Worm (Caenorhabditis elegans): ENCODE data around the gene Y62E10A.20.

DNA sequence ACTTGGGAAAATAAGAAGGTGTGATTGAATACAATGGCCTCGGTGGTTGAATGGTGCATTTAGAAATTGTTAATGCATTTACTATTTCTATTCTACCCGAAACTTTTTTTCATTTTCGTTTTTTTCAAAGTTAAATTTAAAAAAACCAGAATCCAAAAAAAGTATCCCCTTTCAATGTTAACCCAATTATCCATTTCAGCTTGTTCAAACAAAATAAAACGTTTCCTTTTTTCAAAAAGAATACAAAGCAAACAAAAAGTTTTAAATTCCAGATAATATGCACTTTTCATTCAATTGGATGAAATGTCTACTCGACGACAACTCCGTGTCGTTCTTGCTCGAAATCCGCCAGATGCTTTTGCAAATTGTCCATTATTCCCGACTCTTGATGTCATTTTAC is 43.3 kb downstream of the Y62E10A.20 start, which contains the start of gene W02A2.5:
- no peak for TF ChIP-seq pha-4 (tag; optimal IDR thresholded peaks at IDR 0.05)
- TF ChIP-seq lsy-2 (tag; optimal IDR thresholded peaks at IDR 0.05): no peak
- TF ChIP-seq unc-120 (tag; optimal IDR thresholded peaks at IDR 0.05; ENCODE audit: poor library complexity, severe bottlenecking): no peak
- TF ChIP-seq mep-1 (tag; optimal IDR thresholded peaks at IDR 0.05): no peak
- TF ChIP-seq drap-1 (GFP tag; optimal IDR thresholded peaks at IDR 0.05): no peak
- no peak for TF ChIP-seq zip-8 (tag; optimal IDR thresholded peaks at IDR 0.05)
- TF ChIP-seq unc-39 (tag; optimal IDR thresholded peaks at IDR 0.05): no peak
- no peak for TF ChIP-seq ces-1 (GFP tag; optimal IDR thresholded peaks at IDR 0.05)
- no peak for TF ChIP-seq ceh-43 (GFP tag; optimal IDR thresholded peaks at IDR 0.05)
- TF ChIP-seq hlh-1 (tag; optimal IDR thresholded peaks at IDR 0.05): no peak
